Worm (Caenorhabditis elegans): ENCODE measurements around the gene irg-5.
A peak's percentile ranks its signal among the peaks of the same experiment; 100 is the strongest.

Gene irg-5

DNA sequence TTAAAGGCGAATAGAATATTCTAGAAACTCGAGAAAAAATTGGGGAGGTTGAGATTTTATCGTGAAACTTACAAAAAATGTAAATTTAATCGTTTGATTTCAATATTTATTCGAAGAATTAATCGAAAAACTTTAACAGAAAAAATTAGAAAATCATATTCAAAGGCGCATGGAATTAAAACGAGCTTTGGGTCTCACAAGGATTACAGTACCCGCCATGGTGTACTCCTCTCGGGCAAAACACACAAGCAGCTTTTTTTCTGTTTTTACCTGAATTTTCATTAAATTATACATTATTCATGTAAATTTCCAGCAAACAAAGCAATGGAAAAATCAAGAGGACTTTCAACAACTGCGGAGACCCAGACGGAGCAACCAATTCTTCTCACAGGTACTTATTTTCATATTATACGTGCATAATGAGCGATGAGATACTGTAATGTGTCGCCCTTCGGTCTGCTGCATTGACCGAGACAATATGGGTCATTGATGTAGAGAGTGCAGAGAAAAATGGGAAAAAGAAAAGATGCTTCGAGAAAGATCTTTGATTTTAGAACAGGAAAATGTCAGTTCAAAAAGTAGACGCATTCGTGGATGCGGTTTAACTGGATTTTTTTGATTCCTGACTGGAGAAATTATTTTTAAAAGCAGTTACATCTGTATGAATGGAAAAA, 49.1 kb upstream of the irg-5 start, which contains the start of the genes F53C11.4 and F53C11.5 (continued):
- TF ChIP-seq lsl-1 (GFP tag; optimal IDR thresholded peaks at IDR 0.05) (peak; percentile 88), mxl-1 (tag; optimal IDR thresholded peaks at IDR 0.05) (no peak), gei-17 (GFP tag; optimal IDR thresholded peaks at IDR 0.05) (no peak), attf-5 (GFP tag; optimal IDR thresholded peaks at IDR 0.05) (peak; percentile 13), nfya-2 (GFP tag; IDR thresholded peaks at IDR 0.05) (no peak), dox-1 (GFP tag; IDR thresholded peaks at IDR 0.05) (peak; percentile 53; the same call in 1 of the 2 replicates), ama-1 (optimal IDR thresholded peaks at IDR 0.05) (no peak), ama-1 (GFP tag; optimal IDR thresholded peaks at IDR 0.05) (no peak), aptf-3 (GFP tag; IDR thresholded peaks at IDR 0.05) (no peak), ceh-58 (GFP tag; IDR thresholded peaks at IDR 0.05) (no peak), B0019.2 (GFP tag; conservative IDR thresholded peaks at IDR 0.05) (no peak), hsf-1 (GFP tag; IDR thresholded peaks at IDR 0.05) (peak; percentile 76), F55B11.4 (tag; optimal IDR thresholded peaks at IDR 0.05; ENCODE audit: borderline replicate concordance, insufficient read depth) (no peak), snpc-1.3 (tag; optimal IDR thresholded peaks at IDR 0.05; ENCODE audit: insufficient read depth) (peak; percentile 9), snpc-4 (GFP tag; optimal IDR thresholded peaks at IDR 0.05) (peak; percentile 20), snpc-4 (tag; optimal IDR thresholded peaks at IDR 0.05) (peak in 2 of 4 experiments; percentile 18 to 42), rcor-1 (GFP tag; IDR thresholded peaks at IDR 0.05) (no peak), madf-10 (tag; optimal IDR thresholded peaks at IDR 0.05) (no peak), bed-2 (GFP tag; IDR thresholded peaks at IDR 0.05) (no peak), unc-130 (GFP tag; optimal IDR thresholded peaks at IDR 0.05) (no peak), ceh-40 (GFP tag; IDR thresholded peaks at IDR 0.05) (no peak), somi-1 (GFP tag; optimal IDR thresholded peaks at IDR 0.05) (no peak)

DNA sequence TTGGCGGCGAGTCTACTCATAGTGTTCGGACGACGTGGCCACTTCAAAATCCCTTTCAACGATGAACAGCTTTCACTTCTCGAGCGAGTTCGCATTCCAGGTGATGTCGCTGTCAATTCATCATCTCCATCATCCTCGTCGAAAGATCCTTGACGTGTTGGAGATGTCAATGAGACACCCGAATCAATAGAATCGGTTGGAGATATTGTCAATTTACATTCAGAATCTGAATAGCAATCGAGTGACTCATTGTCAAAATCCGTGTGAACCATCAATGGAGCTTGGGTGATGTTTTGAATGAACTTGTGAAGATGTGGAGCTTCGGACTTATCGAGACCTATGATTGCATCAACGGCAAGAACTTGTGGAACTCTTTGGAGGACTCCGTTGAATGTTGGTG, 47.5 kb upstream of the irg-5 start:
- TF ChIP-seq attf-3 (GFP tag; conservative IDR thresholded peaks at IDR 0.05) (no peak), ceh-100 (GFP tag; IDR thresholded peaks at IDR 0.05) (no peak), chd-7 (tag; optimal IDR thresholded peaks at IDR 0.05) (no peak), rcor-1 (GFP tag; IDR thresholded peaks at IDR 0.05) (no peak), attf-6 (GFP tag; IDR thresholded peaks at IDR 0.05) (no peak), D2030.7 (GFP tag; IDR thresholded peaks at IDR 0.05) (no peak), lin-54 (GFP tag; optimal IDR thresholded peaks at IDR 0.05) (no peak), lir-1 (GFP tag; conservative IDR thresholded peaks at IDR 0.05) (no peak)

DNA sequence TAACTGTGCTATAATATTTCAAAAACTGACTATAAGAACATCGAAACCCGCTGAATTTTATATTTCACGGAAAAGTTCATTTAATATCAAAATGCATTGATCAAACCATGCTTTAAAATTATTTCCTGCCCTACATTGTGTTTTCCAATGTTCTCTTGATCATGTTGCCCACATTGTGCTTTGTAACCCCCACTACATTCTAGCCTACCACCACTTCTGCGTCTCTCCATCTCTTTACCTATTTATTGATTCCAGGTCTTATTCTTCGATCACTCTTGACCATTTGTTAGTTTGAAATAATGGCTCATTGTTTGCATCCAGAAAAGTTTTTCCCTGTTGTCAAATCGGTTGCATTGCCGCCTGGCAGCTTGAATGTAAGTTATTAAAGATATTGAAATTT, 43.9 kb upstream of the irg-5 start, which contains the start of gene decr-1.1:
TSS of gene decr-1.1 (plus strand) at position 210 of the 400 bp plus-strand sequence.
- TF ChIP-seq ZK185.1 (tag; optimal IDR thresholded peaks at IDR 0.05; ENCODE audit: poor library complexity, severe bottlenecking): peak; percentile 25
- 0 out of 2 replicates have a peak, but pooled peaks have one; percentile 18 for TF ChIP-seq dox-1 (GFP tag; IDR thresholded peaks at IDR 0.05)
- peak; percentile 30 for TF ChIP-seq nhr-80 (tag; optimal IDR thresholded peaks at IDR 0.05)
- no peak for TF ChIP-seq Y79H2A.3 (GFP tag; conservative IDR thresholded peaks at IDR 0.05)

DNA sequence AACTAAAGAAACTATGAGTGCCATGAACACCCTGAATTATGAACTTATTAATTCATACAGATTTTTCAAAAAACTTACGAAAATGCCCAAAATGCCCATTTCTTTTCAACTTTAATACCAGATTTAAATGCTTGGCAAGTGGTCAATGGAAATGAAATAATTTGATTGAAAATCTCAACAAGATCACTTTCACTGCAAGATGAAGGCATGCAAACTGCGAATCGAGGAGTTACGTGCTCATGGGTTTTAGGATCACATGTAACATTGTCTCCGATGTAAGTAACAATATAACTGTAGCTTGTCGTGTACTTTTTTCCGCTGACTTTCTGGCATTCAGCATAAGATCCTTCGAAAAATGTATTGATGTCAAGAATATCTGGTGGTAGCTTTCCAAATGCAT, 42.6 kb upstream of the irg-5 start:
- TF ChIP-seq lir-1 (GFP tag; conservative IDR thresholded peaks at IDR 0.05): no peak
- no peak for TF ChIP-seq attf-6 (GFP tag; IDR thresholded peaks at IDR 0.05)
- TF ChIP-seq F55B11.4 (tag; optimal IDR thresholded peaks at IDR 0.05; ENCODE audit: borderline replicate concordance, insufficient read depth): no peak
- TF ChIP-seq nhr-179 (tag; optimal IDR thresholded peaks at IDR 0.05): no peak
- no peak for TF ChIP-seq nfyb-1 (GFP tag; IDR thresholded peaks at IDR 0.05)
- no peak for TF ChIP-seq cebp-1 (GFP tag; IDR thresholded peaks at IDR 0.05)
- no peak for TF ChIP-seq cebp-1 (tag; optimal IDR thresholded peaks at IDR 0.05)
- no peak for TF ChIP-seq tbp1 (GFP tag; optimal IDR thresholded peaks at IDR 0.05)

Data from whole organism, young adult.